Fruit fly (Drosophila melanogaster) whole organism: ENCODE measurements around the gene drd.

Experiments used
- CG8478 ChIP-seq: fragments of >200 bp; optimal IDR thresholded peaks from 2 replicates; lab custom pipeline; 2018; ENCODE audit warnings: inconsistent platforms
- EcR ChIP-seq, 2 experiments: fragments of >200 bp; optimal IDR thresholded peaks; 2 replicates each; lab custom pipeline; 2017; ENCODE audit warnings: missing biosample characterization in 2 of 2, missing genetic modification characterization in 2 of 2, missing genetic modification reagents in 2 of 2
- pan ChIP-seq: fragments of >200 bp; optimal IDR thresholded peaks from 2 replicates; lab custom pipeline; 2017
- psq ChIP-seq: fragments of >200 bp; optimal IDR thresholded peaks from 2 replicates; lab custom pipeline; 2017

- TF ChIP-seq psq (lab: Kevin White, UChicago) (no peak), CG8478 (lab: Kevin White, UChicago) (no peak), EcR (GFP tag; optimal IDR thresholded peaks at IDR 0.05; lab: Kevin White, UChicago) (no peak), pan (no peak)
Observed at dm6 chrX:15079945-15080344, 45.6 kb upstream of the drd start.
